Fruit fly (Drosophila melanogaster): ENCODE data around the gene kst.

dm6 chr3L:3393951-3394834 is 57.5 kb downstream of the kst start:
- TF ChIP-seq CG8478 (optimal IDR thresholded peaks at IDR 0.05) (no peak), CTCF (optimal IDR thresholded peaks at IDR 0.05) (no peak)

Data from S2 (cell line).